Fruit fly (Drosophila melanogaster) ovary, adult (tissue): ENCODE measurements around the gene CG7557.

Experiments
- CG17801 ChIP-seq: fragments of 200-800 bp; optimal IDR thresholded peaks from 2 replicates; lab custom pipeline; 2019; ENCODE audit warnings: missing biosample characterization, mild to moderate bottlenecking, missing genetic modification characterization, moderate library complexity; ENCODE audit not compliant: partially characterized antibody

The CG7557 gene

DNA sequence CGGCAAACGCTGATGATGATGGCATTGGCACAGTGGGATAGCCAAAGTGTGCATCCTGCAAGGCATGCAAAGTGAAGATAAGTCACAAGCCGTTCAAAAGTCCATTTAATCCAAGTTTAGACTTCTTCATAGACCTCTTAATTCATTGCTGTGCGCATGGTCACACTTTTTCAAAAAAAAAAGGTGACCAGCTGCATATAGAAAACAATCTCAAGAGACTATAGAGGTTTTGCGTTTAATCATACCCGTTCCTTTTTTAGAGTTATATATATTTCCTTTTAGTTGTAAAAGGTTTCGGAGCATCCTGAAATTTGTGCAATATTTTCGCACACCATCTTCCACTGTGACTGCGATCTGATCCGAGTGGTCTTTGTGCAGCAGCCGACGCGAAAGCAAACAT, 30.5 kb upstream of the CG7557 start:
- no peak for TF ChIP-seq CG17801 (GFP tag; lab: Kevin White, UChicago)

- no peak for TF ChIP-seq CG17801 (GFP tag; lab: Kevin White, UChicago)
These were observed 29.6 kb upstream of the CG7557 start for dm6 chr3L:11415382-11415781.

DNA sequence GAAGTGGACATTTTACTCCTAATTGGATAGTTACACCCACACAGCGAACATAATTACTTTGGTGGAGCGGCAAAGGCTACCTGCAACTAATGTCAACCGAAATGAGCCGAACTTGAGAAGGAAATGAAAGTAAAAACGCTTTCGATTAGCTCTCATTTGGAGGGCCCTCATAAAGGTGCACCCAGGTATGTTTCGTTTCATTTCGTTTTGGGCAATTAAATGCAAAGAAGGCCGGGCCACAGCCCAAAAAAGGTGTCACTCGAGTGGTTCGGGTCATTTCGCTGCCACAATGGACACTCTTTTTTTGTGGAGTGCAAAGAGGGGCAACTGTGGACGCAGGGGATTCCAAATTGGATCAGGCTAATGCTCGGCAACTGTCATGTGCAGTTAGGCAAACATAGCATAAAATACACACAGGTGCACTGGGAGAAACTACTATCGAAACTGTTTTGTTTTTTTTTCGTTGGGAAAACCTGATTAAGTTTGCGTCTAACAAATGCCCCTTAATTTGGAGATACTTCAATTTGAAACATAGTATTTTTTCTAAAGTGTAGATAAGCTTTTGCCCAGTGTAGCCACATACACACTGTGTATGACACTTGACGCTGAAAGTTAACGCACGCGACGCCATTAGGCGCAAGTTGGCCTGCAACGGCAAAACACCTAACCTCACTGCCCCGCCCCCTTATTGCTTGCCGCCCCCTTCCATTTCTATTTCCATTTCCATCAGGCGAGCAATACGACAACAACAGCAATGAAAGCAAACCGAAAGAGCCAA, 28.3 kb upstream of the CG7557 start:
- TF ChIP-seq CG17801 (GFP tag; lab: Kevin White, UChicago): no peak

DNA sequence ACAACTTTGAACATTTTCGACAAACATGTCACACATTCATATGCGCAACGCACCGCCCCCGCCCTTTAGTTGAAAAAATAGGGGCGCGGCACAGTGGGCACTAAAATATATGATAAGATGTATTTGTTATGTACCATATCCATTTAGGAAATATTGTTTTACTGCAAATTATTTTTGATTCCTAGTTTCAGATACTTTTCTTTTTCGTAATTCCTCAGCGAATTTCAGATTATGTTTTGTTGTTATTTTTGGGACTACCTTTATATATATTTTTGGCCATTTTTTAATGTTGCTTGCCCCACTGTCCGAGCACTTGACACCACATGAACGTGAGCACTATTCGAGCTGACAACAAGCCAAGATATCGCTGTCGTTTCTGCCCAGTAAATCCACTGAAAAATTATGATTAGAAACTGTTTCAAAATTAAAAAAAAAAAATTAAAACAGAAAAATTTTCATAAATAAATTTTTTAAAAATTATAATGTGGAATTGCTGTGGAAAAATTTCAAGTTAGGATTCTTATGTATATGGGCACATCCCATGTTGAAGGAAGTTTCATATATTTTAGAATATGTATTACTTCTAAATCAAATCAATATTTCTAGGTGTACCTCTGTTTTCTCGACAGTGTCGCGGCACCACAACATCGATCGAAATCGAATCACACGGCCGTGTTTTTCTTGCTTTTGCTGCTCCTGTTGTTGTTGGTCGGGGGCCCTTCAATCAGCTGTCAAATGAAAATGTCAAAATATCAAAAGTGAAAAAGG, 27.5 kb upstream of the CG7557 start:
- TF ChIP-seq CG17801 (GFP tag; lab: Kevin White, UChicago): no peak

dm6 chr3L:11418041-11418674, 26.8 kb upstream of the CG7557 start:
- TF ChIP-seq CG17801 (GFP tag; lab: Kevin White, UChicago): no peak

DNA sequence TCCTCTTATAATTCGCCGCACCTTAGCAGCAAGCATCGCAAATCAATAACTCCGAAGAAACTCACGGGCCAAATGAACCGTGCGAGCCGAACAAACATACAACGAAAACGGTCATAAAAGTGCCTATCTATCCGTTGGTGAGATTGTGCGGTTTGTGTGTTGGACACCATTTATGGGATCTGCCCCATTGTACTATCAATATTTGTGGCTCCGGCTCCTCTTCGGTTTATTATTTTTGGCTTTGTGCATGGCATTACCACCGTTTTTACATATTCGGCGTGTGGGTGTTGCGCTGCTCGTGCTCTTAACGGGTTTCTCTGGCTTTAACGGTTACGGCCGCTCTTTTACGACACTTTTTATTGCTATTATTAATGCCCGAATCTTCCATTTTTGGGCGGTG, 25.6 kb upstream of the CG7557 start:
- TF ChIP-seq CG17801 (GFP tag; lab: Kevin White, UChicago): no peak

- no peak for TF ChIP-seq CG17801 (GFP tag; lab: Kevin White, UChicago)
These were observed 24.0 kb upstream of the CG7557 start for dm6 chr3L:11420976-11421375.

- no peak for TF ChIP-seq CG17801 (GFP tag; lab: Kevin White, UChicago)
These were observed 23.1 kb upstream of the CG7557 start for dm6 chr3L:11421905-11422304.

dm6 chr3L:11422338-11422802, 22.6 kb upstream of the CG7557 start:
- TF ChIP-seq CG17801 (GFP tag; lab: Kevin White, UChicago): no peak

DNA sequence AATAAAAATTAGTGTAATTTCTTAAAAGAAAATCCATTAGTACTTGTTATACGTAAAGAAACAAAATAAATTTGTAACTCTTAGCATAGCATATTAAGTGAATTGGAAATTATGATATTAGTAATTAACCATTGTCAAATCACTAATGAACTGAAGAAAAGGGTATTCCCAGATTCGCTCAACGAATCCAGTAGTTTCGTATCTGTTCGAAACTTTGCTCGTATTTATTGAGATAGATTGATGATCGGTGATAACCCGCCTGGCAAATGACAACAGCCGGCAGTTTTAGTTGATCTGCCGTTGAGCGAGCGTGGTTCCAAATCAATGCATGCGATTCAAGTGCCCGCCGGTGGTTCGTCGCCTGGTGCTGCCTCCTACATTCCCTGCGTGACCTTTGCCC, 20.1 kb upstream of the CG7557 start, which contains the start of gene CG7560:
TSS of gene CG7560 (plus strand) at position 301 of the 400 bp plus-strand sequence.
- TF ChIP-seq CG17801 (GFP tag; lab: Kevin White, UChicago): no peak

- no peak for TF ChIP-seq CG17801 (GFP tag; lab: Kevin White, UChicago)
These were observed 16.6 kb upstream of the CG7557 start for dm6 chr3L:11428390-11428789.

dm6 chr3L:11429695-11430094, 15.3 kb upstream of the CG7557 start:
- TF ChIP-seq CG17801 (GFP tag; lab: Kevin White, UChicago): no peak

- TF ChIP-seq CG17801 (GFP tag; lab: Kevin White, UChicago): no peak
These were observed 13.6 kb upstream of the CG7557 start for dm6 chr3L:11431251-11431925.

DNA sequence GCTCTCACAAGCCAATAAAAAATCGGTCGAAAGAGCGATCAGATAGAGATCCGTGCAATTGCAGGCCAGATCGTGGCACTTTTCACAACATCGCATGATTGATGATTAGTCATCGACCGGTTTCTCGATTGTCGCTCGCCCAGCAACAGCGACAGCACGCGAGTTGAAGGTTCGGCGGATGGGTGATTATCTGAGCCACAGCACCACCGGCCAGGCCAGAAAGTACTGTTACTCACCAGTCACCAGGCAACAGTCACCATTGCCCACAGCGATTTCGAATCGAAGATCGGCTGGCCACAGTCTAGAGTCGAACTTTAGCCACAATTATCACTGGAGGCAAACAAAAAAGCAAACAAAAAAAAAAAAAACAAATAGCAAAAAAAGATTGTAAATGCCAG, 13.0 kb upstream of the CG7557 start:
- peak; percentile 26 for TF ChIP-seq CG17801 (GFP tag; lab: Kevin White, UChicago)

DNA sequence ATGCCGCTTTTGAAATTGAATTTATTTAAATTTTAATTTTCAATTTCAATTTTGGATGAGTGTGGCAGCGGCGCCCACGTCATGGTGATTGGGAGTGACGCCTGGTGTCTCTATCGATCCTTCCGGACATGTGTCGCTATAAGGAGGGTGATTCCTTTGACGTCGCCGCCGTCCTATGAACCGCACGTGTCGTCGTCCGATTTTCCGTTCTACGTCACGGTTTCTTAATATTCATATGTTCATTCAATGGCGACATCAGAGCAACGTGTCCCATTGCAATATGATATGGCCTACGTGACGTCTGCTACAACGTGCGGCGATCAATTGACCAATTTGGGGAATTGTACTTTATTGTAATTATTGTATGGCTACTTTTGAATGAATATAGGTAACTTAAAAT, 12.5 kb upstream of the CG7557 start:
- no peak for TF ChIP-seq CG17801 (GFP tag; lab: Kevin White, UChicago)
